Fruit fly (Drosophila melanogaster) whole organism, prepupa: Measurements from ENCODE around the gene CG11069.

ENCODE experiments used
- CG11294 ChIP-seq: fragments of 200-800 bp; sonication (Bioruptor generic); IDR thresholded peaks from 2 replicates; pipeline ENCODE4 v1.3.6; 2022; ENCODE audit warnings: missing biosample characterization, missing genetic modification characterization
- CG7368 ChIP-seq: fragments of 200-800 bp; sonication (Bioruptor generic); optimal IDR thresholded peaks from 3 replicates; lab custom pipeline; 2016; ENCODE audit warnings: missing biosample characterization, missing genetic modification characterization
- Hr38 ChIP-seq: sonication (Bioruptor generic); optimal IDR thresholded peaks from 2 replicates; lab custom pipeline; 2016; ENCODE audit warnings: missing biosample characterization, missing genetic modification characterization
- achi ChIP-seq: fragments of 200-800 bp; sonication (Bioruptor generic); optimal IDR thresholded peaks from 3 replicates; lab custom pipeline; 2016; ENCODE audit warnings: missing biosample characterization, missing genetic modification characterization
- vri ChIP-seq: fragments of 200-800 bp; sonication (Bioruptor generic); optimal IDR thresholded peaks from 3 replicates; lab custom pipeline; 2016; ENCODE audit warnings: missing biosample characterization, mild to moderate bottlenecking, missing genetic modification characterization

DNA sequence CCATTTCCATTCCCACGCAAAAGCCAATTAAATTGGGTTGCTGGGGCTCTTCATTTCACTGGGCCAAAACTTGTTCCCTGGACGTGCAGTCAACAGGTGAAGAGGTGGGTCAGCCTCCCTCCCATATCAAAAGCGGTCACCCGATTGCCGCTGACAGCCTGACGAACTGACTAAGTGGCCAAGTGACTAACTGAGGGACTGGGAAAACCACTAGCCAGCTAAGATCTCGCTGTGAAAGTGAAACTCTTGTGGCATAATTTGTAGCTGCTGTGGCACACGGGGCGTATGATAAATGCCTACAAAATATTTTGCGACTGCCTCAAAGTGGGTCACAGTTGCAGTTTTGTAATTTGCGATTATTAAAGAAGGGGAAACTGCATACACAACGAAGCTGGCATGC is 6.1 kb upstream of the CG11069 start:
- TF ChIP-seq CG11294 (GFP tag; lab: Robert Waterston, UW) (no peak), CG7368 (GFP tag; lab: Kevin White, UChicago) (no peak), Hr38 (no peak), achi (GFP tag; lab: Kevin White, UChicago) (no peak), vri (GFP tag; lab: Kevin White, UChicago) (no peak)
